Fruit fly (Drosophila melanogaster) whole organism, embryonic: ENCODE results near the gene Spt7.

Source experiments
- ATbp ChIP-seq: fragments of 200-800 bp; sonication (Bioruptor generic); optimal IDR thresholded peaks from 2 replicates; lab custom pipeline; 2017; ENCODE audit warnings: missing biosample characterization, mild to moderate bottlenecking, missing genetic modification characterization, missing genetic modification reagents
- Atf6 ChIP-seq: fragments of 200-800 bp; sonication (Bioruptor generic); IDR thresholded peaks from 2 replicates; pipeline ENCODE4 v1.3.6; 2022; ENCODE audit warnings: missing biosample characterization, missing genetic modification characterization
- Bdp1 ChIP-seq: fragments of 200-800 bp; sonication (Bioruptor generic); optimal IDR thresholded peaks from 3 replicates; lab custom pipeline; 2016; ENCODE audit warnings: missing biosample characterization, missing genetic modification characterization
- BtbVII ChIP-seq: fragments of 200-800 bp; sonication (Bioruptor generic); optimal IDR thresholded peaks from 3 replicates; lab custom pipeline; 2017; ENCODE audit warnings: missing biosample characterization, mild to moderate bottlenecking, missing genetic modification characterization
- CG10654 ChIP-seq: fragments of 200-800 bp; sonication (Bioruptor generic); optimal IDR thresholded peaks from 2 replicates; lab custom pipeline; 2016; ENCODE audit warnings: missing biosample characterization, missing genetic modification characterization
- CG10979 ChIP-seq: fragments of 200-800 bp; sonication (Bioruptor generic); optimal IDR thresholded peaks from 2 replicates; lab custom pipeline; 2018; ENCODE audit warnings: missing biosample characterization, mild to moderate bottlenecking, missing genetic modification characterization, moderate library complexity
- CG11504 ChIP-seq: fragments of 200-800 bp; sonication (Bioruptor generic); optimal IDR thresholded peaks from 3 replicates; lab custom pipeline; 2019; ENCODE audit warnings: missing biosample characterization, mild to moderate bottlenecking, missing genetic modification characterization, moderate library complexity
- CG11560 ChIP-seq: fragments of 200-800 bp; sonication (Bioruptor generic); IDR thresholded peaks from 3 replicates; pipeline ENCODE4 v1.3.6; 2022; ENCODE audit warnings: missing biosample characterization, missing genetic modification characterization
- CG12219 ChIP-seq: fragments of 200-800 bp; sonication (Bioruptor generic); optimal IDR thresholded peaks from 3 replicates; lab custom pipeline; 2018; ENCODE audit warnings: missing biosample characterization, mild to moderate bottlenecking, missing genetic modification characterization
- CG12942 ChIP-seq: fragments of 200-800 bp; sonication (Bioruptor generic); optimal IDR thresholded peaks from 3 replicates; lab custom pipeline; 2016; ENCODE audit warnings: missing biosample characterization, missing genetic modification characterization
- CG1602 ChIP-seq: fragments of 200-800 bp; sonication (Bioruptor generic); optimal IDR thresholded peaks from 3 replicates; lab custom pipeline; 2016; ENCODE audit warnings: missing biosample characterization, missing genetic modification characterization
- CG17359 ChIP-seq: fragments of 200-800 bp; sonication (Bioruptor generic); optimal IDR thresholded peaks from 3 replicates; lab custom pipeline; 2018; ENCODE audit warnings: missing biosample characterization, mild to moderate bottlenecking, missing genetic modification characterization, moderate library complexity
- CG18011 ChIP-seq: fragments of 200-800 bp; sonication (Bioruptor generic); optimal IDR thresholded peaks from 2 replicates; lab custom pipeline; 2017; ENCODE audit warnings: missing biosample characterization, missing genetic modification characterization, mild to moderate bottlenecking, moderate library complexity, missing genotype
- CG2875 ChIP-seq: fragments of 200-800 bp; sonication (Bioruptor generic); optimal IDR thresholded peaks from 2 replicates; lab custom pipeline; 2017; ENCODE audit warnings: missing biosample characterization, mild to moderate bottlenecking, missing genetic modification characterization, missing genetic modification reagents
- CG2889 ChIP-seq: fragments of 200-800 bp; sonication (Bioruptor generic); IDR thresholded peaks from 3 replicates; pipeline ENCODE4 v1.3.6; 2022; ENCODE audit warnings: missing biosample characterization, missing genetic modification characterization
- CG3838 ChIP-seq: fragments of 200-800 bp; sonication (Bioruptor generic); optimal IDR thresholded peaks from 3 replicates; lab custom pipeline; 2016; ENCODE audit warnings: missing biosample characterization, missing genetic modification characterization
- CG42726 ChIP-seq: fragments of 200-800 bp; sonication (Bioruptor generic); IDR thresholded peaks from 2 replicates; pipeline ENCODE4 v1.3.6; 2022; ENCODE audit warnings: missing biosample characterization, missing genetic modification characterization; ENCODE audit not compliant: partially characterized antibody
- CG4424 ChIP-seq: fragments of 200-800 bp; sonication (Bioruptor generic); optimal IDR thresholded peaks from 3 replicates; lab custom pipeline; 2016; ENCODE audit warnings: missing biosample characterization, missing genetic modification characterization
- CG4730 ChIP-seq: fragments of 200-800 bp; sonication (Bioruptor generic); IDR thresholded peaks from 2 replicates; pipeline ENCODE4 v1.3.6; 2022; ENCODE audit warnings: missing biosample characterization, missing genetic modification characterization
- CG6813 ChIP-seq: fragments of 200-800 bp; sonication (Bioruptor generic); optimal IDR thresholded peaks from 2 replicates; lab custom pipeline; 2017; ENCODE audit warnings: missing biosample characterization, missing genetic modification characterization, mild to moderate bottlenecking, moderate library complexity, missing genetic modification reagents
- CG8089 ChIP-seq: fragments of 200-800 bp; sonication (Bioruptor generic); optimal IDR thresholded peaks from 3 replicates; lab custom pipeline; 2016; ENCODE audit warnings: missing biosample characterization, missing genetic modification characterization
- CG8944 ChIP-seq: fragments of 200-800 bp; sonication (Bioruptor generic); optimal IDR thresholded peaks from 3 replicates; lab custom pipeline; 2016; ENCODE audit warnings: missing biosample characterization, missing genetic modification characterization
- CTCF ChIP-seq: fragments of 200-800 bp; sonication (Bioruptor generic); optimal IDR thresholded peaks from 2 replicates; lab custom pipeline; 2017; ENCODE audit warnings: missing biosample characterization, mild to moderate bottlenecking, missing genetic modification characterization, moderate library complexity
- Dad ChIP-seq: fragments of 200-800 bp; sonication (Bioruptor generic); optimal IDR thresholded peaks from 3 replicates; lab custom pipeline; 2016; ENCODE audit warnings: missing biosample characterization, missing genetic modification characterization
- Dfd ChIP-seq, 2 experiments: fragments of >200 bp; optimal IDR thresholded peaks; 2 replicates each; lab custom pipeline; 2017; ENCODE audit warnings: missing biosample characterization in 2 of 2, missing genetic modification characterization in 2 of 2
- E2f1 ChIP-seq: fragments of 200-800 bp; sonication (Bioruptor generic); IDR thresholded peaks from 2 replicates; pipeline ENCODE4 v1.3.6; 2022; ENCODE audit warnings: missing biosample characterization, missing genetic modification characterization
- Ets65A ChIP-seq: fragments of 200-800 bp; sonication (Bioruptor generic); peaks from one replicate; lab custom pipeline; 2016; ENCODE audit warnings: missing biosample characterization, missing genetic modification characterization
- Max ChIP-seq: fragments of 200-800 bp; sonication (Bioruptor generic); optimal IDR thresholded peaks from 2 replicates; lab custom pipeline; 2016; ENCODE audit warnings: missing biosample characterization, mild to moderate bottlenecking, missing genetic modification characterization
- Oaz ChIP-seq: fragments of 200-800 bp; sonication (Bioruptor generic); IDR thresholded peaks from 2 replicates; pipeline ENCODE4 v1.3.6; 2022; ENCODE audit warnings: missing biosample characterization, missing genetic modification characterization
- Poxn ChIP-seq: fragments of 200-800 bp; sonication (Bioruptor generic); IDR thresholded peaks from 2 replicates; pipeline ENCODE4 v1.3.6; 2022; ENCODE audit warnings: missing biosample characterization, missing genetic modification characterization
- Side ChIP-seq: fragments of 200-800 bp; sonication (Bioruptor generic); optimal IDR thresholded peaks from 2 replicates; lab custom pipeline; 2016; ENCODE audit warnings: missing biosample characterization, missing genetic modification characterization
- Sin3A ChIP-seq: fragments of >200 bp; optimal IDR thresholded peaks from 2 replicates; lab custom pipeline; 2018
- Sry-δ ChIP-seq: fragments of 200-800 bp; sonication (Bioruptor generic); optimal IDR thresholded peaks from 2 replicates; lab custom pipeline; 2016; ENCODE audit warnings: missing biosample characterization, missing genetic modification characterization
- Trl ChIP-seq, 3 experiments: fragments of >200 bp in 2 of 3; fragments of 200-800 bp in 1 of 3; sonication (Bioruptor generic) in 1 of 3; optimal IDR thresholded peaks; 2 replicates in 1 of 3; 3 replicates in 2 of 3; lab custom pipeline; 2016 to 2017; ENCODE audit warnings: missing biosample characterization in 1 of 3, missing genetic modification characterization in 1 of 3
- Xbp1 ChIP-seq: fragments of 200-800 bp; sonication (Bioruptor generic); optimal IDR thresholded peaks from 3 replicates; lab custom pipeline; 2016; ENCODE audit warnings: missing biosample characterization, mild to moderate bottlenecking, missing genetic modification characterization
- btn ChIP-seq: fragments of 200-800 bp; sonication (Bioruptor generic); optimal IDR thresholded peaks from 2 replicates; lab custom pipeline; 2016; ENCODE audit warnings: missing biosample characterization, missing genetic modification characterization
- dmrt11E ChIP-seq: fragments of 200-800 bp; sonication (Bioruptor generic); optimal IDR thresholded peaks from 3 replicates; lab custom pipeline; 2018; ENCODE audit warnings: missing biosample characterization, mild to moderate bottlenecking, missing genetic modification characterization, moderate library complexity
- ewg ChIP-seq: fragments of 200-800 bp; sonication (Bioruptor generic); optimal IDR thresholded peaks from 3 replicates; lab custom pipeline; 2017; ENCODE audit warnings: mild to moderate bottlenecking, missing biosample characterization, missing genetic modification reagents, missing genetic modification characterization
- gsb ChIP-seq: fragments of 200-800 bp; sonication (Bioruptor generic); IDR thresholded peaks from 2 replicates; pipeline ENCODE4 v1.3.6; 2022; ENCODE audit warnings: missing biosample characterization, missing genetic modification characterization
- h ChIP-seq: fragments of >200 bp; optimal IDR thresholded peaks from 2 replicates; lab custom pipeline; 2017
- ken ChIP-seq: fragments of 200-800 bp; sonication (Bioruptor generic); IDR thresholded peaks from 3 replicates; pipeline ENCODE4 v1.3.6; 2022; ENCODE audit warnings: missing biosample characterization, missing genetic modification characterization
- klu ChIP-seq: fragments of 200-800 bp; sonication (Bioruptor generic); IDR thresholded peaks from 2 replicates; pipeline ENCODE4 v1.3.6; 2022; ENCODE audit warnings: missing biosample characterization, missing genetic modification characterization
- lab ChIP-seq: fragments of 200-800 bp; sonication (Bioruptor generic); optimal IDR thresholded peaks from 3 replicates; lab custom pipeline; 2017; ENCODE audit warnings: missing biosample characterization, missing genetic modification characterization, mild to moderate bottlenecking, moderate library complexity, missing genetic modification reagents
- lmd ChIP-seq: fragments of 200-800 bp; sonication (Bioruptor generic); IDR thresholded peaks from 2 replicates; pipeline ENCODE4 v1.3.6; 2022; ENCODE audit warnings: missing biosample characterization, missing genetic modification characterization
- mld ChIP-seq: fragments of 200-800 bp; sonication (Bioruptor generic); IDR thresholded peaks from 3 replicates; pipeline ENCODE4 v1.3.6; 2022; ENCODE audit warnings: missing biosample characterization, missing genetic modification characterization; ENCODE audit not compliant: partially characterized antibody
- nerfin-2 ChIP-seq: fragments of 200-800 bp; sonication (Bioruptor generic); IDR thresholded peaks from 2 replicates; pipeline ENCODE4 v1.3.6; 2022; ENCODE audit warnings: missing biosample characterization, missing genetic modification characterization; ENCODE audit not compliant: partially characterized antibody
- pnt ChIP-seq: fragments of 200-800 bp; sonication (Bioruptor generic); optimal IDR thresholded peaks from 3 replicates; lab custom pipeline; 2016; ENCODE audit warnings: missing biosample characterization, missing genetic modification characterization
- schlank ChIP-seq: fragments of 200-800 bp; sonication (Bioruptor generic); optimal IDR thresholded peaks from 2 replicates; lab custom pipeline; 2018; ENCODE audit warnings: missing biosample characterization, mild to moderate bottlenecking, missing genetic modification characterization
- tna ChIP-seq: fragments of 200-800 bp; sonication (Bioruptor generic); IDR thresholded peaks from 2 replicates; pipeline ENCODE4 v1.3.6; 2022; ENCODE audit warnings: missing biosample characterization, missing genetic modification characterization; ENCODE audit not compliant: partially characterized antibody
- twi ChIP-seq: fragments of 200-800 bp; optimal IDR thresholded peaks from 2 replicates; lab custom pipeline; 2019; ENCODE audit warnings: missing biosample characterization, mild to moderate bottlenecking, missing genetic modification characterization, moderate library complexity
- wdn ChIP-seq: fragments of 200-800 bp; sonication (Bioruptor generic); IDR thresholded peaks from 2 replicates; pipeline ENCODE4 v1.3.6; 2022; ENCODE audit warnings: missing biosample characterization, missing genetic modification characterization
- zen ChIP-seq: fragments of 200-800 bp; sonication (Bioruptor generic); optimal IDR thresholded peaks from 3 replicates; lab custom pipeline; 2018; ENCODE audit warnings: missing biosample characterization, mild to moderate bottlenecking, missing genetic modification characterization, moderate library complexity

The Spt7 gene

dm6 chrX:17850179-17850578 is at the start of gene Spt7, which contains the start of gene CG15814 (continued):
- peak; percentile 19 for TF ChIP-seq ATbp (GFP tag; lab: Kevin White, UChicago)
- 0 out of 2 replicates have a peak, but pooled peaks have one; percentile 5 for TF ChIP-seq lmd (GFP tag; lab: Robert Waterston, UW)
- peak; percentile 26 for TF ChIP-seq ewg (GFP tag; lab: Kevin White, UChicago)
- no peak for TF ChIP-seq Poxn (GFP tag; lab: Robert Waterston, UW)
- TF ChIP-seq Trl (optimal IDR thresholded peaks at IDR 0.05; lab: Kevin White, UChicago) = no peak
- TF ChIP-seq Trl (GFP tag; optimal IDR thresholded peaks at IDR 0.05; lab: Kevin White, UChicago) = peak; percentile 51
- TF ChIP-seq CG12942 (GFP tag; lab: Kevin White, UChicago) = no peak
- TF ChIP-seq gsb = no peak
- no peak for TF ChIP-seq zen (tag; lab: Kevin White, UChicago)
- 0 out of 2 replicates have a peak, but pooled peaks have one; percentile 24 for TF ChIP-seq wdn
- TF ChIP-seq Atf6 = peak; percentile 29; the same call in 1 of the 2 replicates
- peak; percentile 37 for TF ChIP-seq schlank (tag; lab: Kevin White, UChicago)
- TF ChIP-seq CG4730 = no peak
- TF ChIP-seq CG8089 (GFP tag; lab: Kevin White, UChicago) = peak; percentile 12
- peak; percentile 3 for TF ChIP-seq BtbVII (GFP tag; lab: Kevin White, UChicago)
- TF ChIP-seq tna (GFP tag; lab: Robert Waterston, UW) = peak; percentile 74
- peak; percentile 53 for TF ChIP-seq CTCF
- TF ChIP-seq Side (GFP tag; lab: Kevin White, UChicago) = no peak
- TF ChIP-seq Sin3A (lab: Kevin White, UChicago) = peak; percentile 82
- TF ChIP-seq nerfin-2 (GFP tag; lab: Robert Waterston, UW) = peak; percentile 81
- no peak for TF ChIP-seq Bdp1 (GFP tag; lab: Kevin White, UChicago)
- TF ChIP-seq klu (GFP tag; lab: Robert Waterston, UW) = no peak
- TF ChIP-seq CG3838 (GFP tag; lab: Kevin White, UChicago) = peak; percentile 15
- TF ChIP-seq ken (GFP tag; lab: Robert Waterston, UW) = no peak
- no peak for TF ChIP-seq CG12219 (GFP tag; lab: Kevin White, UChicago)
- TF ChIP-seq pnt (GFP tag; lab: Kevin White, UChicago) = peak; percentile 46
- peak; percentile 27 for TF ChIP-seq twi (tag; lab: Kevin White, UChicago)
- peak; percentile 11 for TF ChIP-seq Dad
- peak; percentile 11 for TF ChIP-seq dmrt11E (tag; lab: Kevin White, UChicago)
- TF ChIP-seq mld (GFP tag; lab: Robert Waterston, UW) = peak; percentile 82
- peak; percentile 97 for TF ChIP-seq CG42726 (GFP tag; lab: Robert Waterston, UW)
- no peak for TF ChIP-seq CG10654
- no peak for TF ChIP-seq Ets65A
- TF ChIP-seq E2f1 (GFP tag; lab: Robert Waterston, UW) = no peak
- peak; percentile 26 for TF ChIP-seq CG17359 (tag; lab: Kevin White, UChicago)
- no peak for TF ChIP-seq CG6813 (GFP tag; lab: Kevin White, UChicago)
- no peak for TF ChIP-seq CG1602 (GFP tag; lab: Kevin White, UChicago)
- TF ChIP-seq CG2889 (GFP tag; lab: Robert Waterston, UW) = no peak
- peak; percentile 84 for TF ChIP-seq Sry-δ (GFP tag; lab: Kevin White, UChicago)
- no peak for TF ChIP-seq CG10979 (tag; lab: Kevin White, UChicago)
- no peak for TF ChIP-seq CG2875 (GFP tag; lab: Kevin White, UChicago)
- TF ChIP-seq Dfd (GFP tag; optimal IDR thresholded peaks at IDR 0.05; lab: Kevin White, UChicago) = no peak
- TF ChIP-seq Oaz (GFP tag; lab: Robert Waterston, UW) = no peak
- TF ChIP-seq lab = no peak
- TF ChIP-seq CG18011 (GFP tag; lab: Kevin White, UChicago) = no peak
- no peak for TF ChIP-seq CG11560 (tag; lab: Robert Waterston, UW)
- TF ChIP-seq CG11504 (tag; lab: Kevin White, UChicago) = no peak
- no peak for TF ChIP-seq h (lab: Kevin White, UChicago)
- TF ChIP-seq CG4424 (GFP tag; lab: Kevin White, UChicago) = no peak
- TF ChIP-seq Xbp1 (GFP tag; lab: Kevin White, UChicago) = no peak
- no peak for TF ChIP-seq CG8944
- TF ChIP-seq btn (GFP tag; lab: Kevin White, UChicago) = peak; percentile 8
- no peak for TF ChIP-seq Max (GFP tag; lab: Kevin White, UChicago)
